Worm (Caenorhabditis elegans) whole organism, young adult: ENCODE results near the gene hphd-1.

ENCODE experiments used
- B0336.3 ChIP-seq: fragments of 200-800 bp; sonication (Bioruptor generic); IDR thresholded peaks from 2 replicates; pipeline ENCODE4 v1.3.6; 2022; ENCODE audit warnings: missing genetic modification characterization, missing compliant biosample characterization
- C06A6.2 ChIP-seq: fragments of 200-800 bp; sonication (Bioruptor generic); conservative IDR thresholded peaks from 2 replicates; pipeline ENCODE4 v1.3.6; 2022; ENCODE audit warnings: missing genetic modification characterization, missing compliant biosample characterization
- F37B4.10 ChIP-seq: fragments of 200-800 bp; sonication (Bioruptor generic); IDR thresholded peaks from 2 replicates; pipeline ENCODE4 v1.3.6; 2022; ENCODE audit warnings: missing genetic modification characterization, missing compliant biosample characterization
- F49E8.2 ChIP-seq: sonication (generic microtip); optimal IDR thresholded peaks from 3 replicates; lab custom pipeline; 2017; ENCODE audit warnings: missing genetic modification characterization, mild to moderate bottlenecking, missing compliant biosample characterization, antibody characterized with exemption, moderate library complexity; ENCODE audit not compliant: insufficient read depth
- F55B11.4 ChIP-seq: sonication (generic microtip); optimal IDR thresholded peaks from 2 replicates; lab custom pipeline; 2016; ENCODE audit warnings: missing compliant biosample characterization, missing genetic modification characterization, borderline replicate concordance; ENCODE audit not compliant: insufficient read depth
- Y53F4B.3 ChIP-seq: fragments of 200-800 bp; sonication (Bioruptor generic); IDR thresholded peaks from 2 replicates; pipeline ENCODE4 v1.3.6; 2022; ENCODE audit warnings: missing genetic modification reagents, missing genetic modification characterization, missing compliant biosample characterization
- Y53G8AR.9 ChIP-seq: fragments of 200-800 bp; sonication (Bioruptor generic); conservative IDR thresholded peaks from 2 replicates; pipeline ENCODE4 v1.3.6; 2022; ENCODE audit warnings: missing genetic modification reagents, missing genetic modification characterization, missing compliant biosample characterization
- Y79H2A.3 ChIP-seq: fragments of 200-800 bp; sonication (Bioruptor generic); conservative IDR thresholded peaks from 2 replicates; pipeline ENCODE4 v1.3.6; 2022; ENCODE audit warnings: missing genetic modification reagents, missing genetic modification characterization, missing compliant biosample characterization
- Y95B8A.8 ChIP-seq: fragments of 200-800 bp; sonication (Bioruptor generic); IDR thresholded peaks from 2 replicates; pipeline ENCODE4 v1.3.6; 2022; ENCODE audit warnings: missing genetic modification reagents, missing genetic modification characterization, missing compliant biosample characterization
- ZK185.1 ChIP-seq: sonication (generic microtip); optimal IDR thresholded peaks from 2 replicates; lab custom pipeline; 2016; ENCODE audit warnings: mild to moderate bottlenecking, missing genetic modification characterization, missing compliant biosample characterization; ENCODE audit not compliant: poor library complexity, severe bottlenecking
- ama-1 ChIP-seq, 3 experiments: fragments of 150-350 bp in 1 of 3; sonication (generic microtip) in 2 of 3; optimal IDR thresholded peaks; 2 replicates each; lab custom pipeline; 2014 to 2018; ENCODE audit warnings: missing biosample characterization in 2 of 3, missing genetic modification characterization in 2 of 3, missing genetic modification reagents in 2 of 3
- attf-5 ChIP-seq: fragments of 200-800 bp; sonication (Bioruptor generic); optimal IDR thresholded peaks from 2 replicates; lab custom pipeline; 2018; ENCODE audit warnings: mild to moderate bottlenecking, missing genetic modification characterization, missing compliant biosample characterization
- attf-6 ChIP-seq: fragments of 200-800 bp; sonication (Bioruptor generic); IDR thresholded peaks from 2 replicates; pipeline ENCODE4 v1.3.6; 2022; ENCODE audit warnings: missing genetic modification reagents, missing genetic modification characterization, missing compliant biosample characterization
- bed-1 ChIP-seq: fragments of 200-800 bp; sonication (Bioruptor generic); IDR thresholded peaks from 2 replicates; pipeline ENCODE4 v1.3.6; 2022; ENCODE audit warnings: missing genetic modification reagents, missing genetic modification characterization, missing compliant biosample characterization
- bed-2 ChIP-seq: fragments of 200-800 bp; sonication (Bioruptor generic); IDR thresholded peaks from 2 replicates; pipeline ENCODE4 v1.3.6; 2022; ENCODE audit warnings: missing genetic modification reagents, missing genetic modification characterization, missing compliant biosample characterization
- ceh-58 ChIP-seq: fragments of 200-800 bp; sonication (Bioruptor generic); IDR thresholded peaks from 2 replicates; pipeline ENCODE4 v1.3.6; 2022; ENCODE audit warnings: missing genetic modification characterization, missing compliant biosample characterization
- dox-1 ChIP-seq: fragments of 200-800 bp; sonication (Bioruptor generic); IDR thresholded peaks from 2 replicates; pipeline ENCODE4 v1.3.6; 2022; ENCODE audit warnings: missing genetic modification reagents, missing genetic modification characterization, missing compliant biosample characterization
- dpl-1 ChIP-seq: fragments of 150-350 bp; optimal IDR thresholded peaks from 2 replicates; lab custom pipeline; 2014; ENCODE audit warnings: missing biosample characterization, missing genetic modification reagents, missing genetic modification characterization
- fkh-3 ChIP-seq: sonication (generic microtip); optimal IDR thresholded peaks from 2 replicates; lab custom pipeline; 2016; ENCODE audit warnings: mild to moderate bottlenecking, missing genetic modification characterization, missing compliant biosample characterization
- gei-17 ChIP-seq: fragments of 200-800 bp; sonication (Bioruptor generic); optimal IDR thresholded peaks from 2 replicates; lab custom pipeline; 2018; ENCODE audit warnings: mild to moderate bottlenecking, missing genetic modification characterization, missing compliant biosample characterization
- hmg-20 ChIP-seq: fragments of 200-800 bp; sonication (Bioruptor generic); IDR thresholded peaks from 2 replicates; pipeline ENCODE4 v1.3.6; 2022; ENCODE audit warnings: missing genetic modification reagents, missing genetic modification characterization, missing compliant biosample characterization
- hrde-1 ChIP-seq: sonication (generic microtip); optimal IDR thresholded peaks from 2 replicates; lab custom pipeline; 2016; ENCODE audit warnings: missing genetic modification characterization, mild to moderate bottlenecking, missing compliant biosample characterization, moderate library complexity, missing genotype, missing genetic modification reagents, borderline replicate concordance
- let-607 ChIP-seq, 2 experiments: fragments of 200-800 bp in 1 of 2; sonication (Bioruptor generic) in 1 of 2; sonication (generic microtip) in 1 of 2; optimal IDR thresholded peaks; 2 replicates each; lab custom pipeline; 2016 to 2018; ENCODE audit warnings: mild to moderate bottlenecking in 2 of 2, missing compliant biosample characterization in 2 of 2, missing genetic modification characterization in 2 of 2, moderate library complexity in 2 of 2, missing genotype in 1 of 2
- lin-26 ChIP-seq: fragments of 200-800 bp; sonication (Bioruptor generic); IDR thresholded peaks from 2 replicates; pipeline ENCODE4 v1.3.6; 2022; ENCODE audit warnings: missing genetic modification reagents, missing genetic modification characterization, missing compliant biosample characterization
- lin-35 ChIP-seq, 3 experiments: fragments of 150-350 bp in 2 of 3; sonication (generic microtip) in 1 of 3; optimal IDR thresholded peaks; 2 replicates each; lab custom pipeline; 2014 to 2018; ENCODE audit warnings: missing biosample characterization in 3 of 3, missing genetic modification characterization in 3 of 3, missing genetic modification reagents in 3 of 3
- lir-1 ChIP-seq: fragments of 200-800 bp; sonication (Bioruptor generic); conservative IDR thresholded peaks from 2 replicates; pipeline ENCODE4 v1.3.6; 2022; ENCODE audit warnings: missing genetic modification reagents, missing genetic modification characterization, missing compliant biosample characterization
- madf-6 ChIP-seq: fragments of 200-800 bp; sonication (Bioruptor generic); IDR thresholded peaks from 2 replicates; pipeline ENCODE4 v1.3.6; 2022; ENCODE audit warnings: missing genetic modification reagents, missing genetic modification characterization, missing compliant biosample characterization
- mxl-1 ChIP-seq: sonication (generic microtip); optimal IDR thresholded peaks from 2 replicates; lab custom pipeline; 2016; ENCODE audit warnings: missing genetic modification characterization, missing compliant biosample characterization
- nfyb-1 ChIP-seq: fragments of 200-800 bp; sonication (Bioruptor generic); IDR thresholded peaks from 2 replicates; pipeline ENCODE4 v1.3.6; 2022; ENCODE audit warnings: missing genetic modification reagents, missing genetic modification characterization, missing compliant biosample characterization
- nhr-27 ChIP-seq: fragments of 200-800 bp; sonication (Bioruptor generic); optimal IDR thresholded peaks from 2 replicates; lab custom pipeline; 2018; ENCODE audit warnings: mild to moderate bottlenecking, missing genetic modification characterization, moderate library complexity, missing compliant biosample characterization
- nhr-80 ChIP-seq: sonication (generic microtip); optimal IDR thresholded peaks from 2 replicates; lab custom pipeline; 2016; ENCODE audit warnings: missing genetic modification characterization, missing compliant biosample characterization
- pbrm-1 ChIP-seq: fragments of 200-800 bp; sonication (Bioruptor generic); IDR thresholded peaks from 2 replicates; pipeline ENCODE4 v1.3.6; 2022; ENCODE audit warnings: missing genetic modification reagents, missing genetic modification characterization, missing compliant biosample characterization
- repo-1 ChIP-seq: sonication (generic microtip); optimal IDR thresholded peaks from 2 replicates; lab custom pipeline; 2017; ENCODE audit warnings: mild to moderate bottlenecking, missing genetic modification characterization, missing compliant biosample characterization
- rpc-1 ChIP-seq, 2 experiments: fragments of 150-350 bp in 1 of 2; sonication (generic microtip) in 1 of 2; optimal IDR thresholded peaks; 2 replicates each; lab custom pipeline; 2014 to 2018; ENCODE audit warnings: missing biosample characterization in 1 of 2, missing genetic modification characterization in 1 of 2, missing genetic modification reagents in 1 of 2, missing genotype in 1 of 2
- snpc-1.1 ChIP-seq: sonication (generic microtip); optimal IDR thresholded peaks from 2 replicates; lab custom pipeline; 2017; ENCODE audit warnings: missing genetic modification characterization, mild to moderate bottlenecking, missing compliant biosample characterization, antibody characterized with exemption, moderate library complexity, missing genotype, missing genetic modification reagents; ENCODE audit not compliant: insufficient read depth
- zfh-2 ChIP-seq: fragments of 200-800 bp; sonication (Bioruptor generic); conservative IDR thresholded peaks from 2 replicates; pipeline ENCODE4 v1.3.6; 2022; ENCODE audit warnings: missing genetic modification reagents, missing genetic modification characterization, missing compliant biosample characterization
- ztf-18 ChIP-seq: sonication (generic microtip); optimal IDR thresholded peaks from 2 replicates; lab custom pipeline; 2016; ENCODE audit warnings: missing genotype, mild to moderate bottlenecking, missing genetic modification characterization, missing compliant biosample characterization
- ztf-25 ChIP-seq: fragments of 200-800 bp; sonication (Bioruptor generic); IDR thresholded peaks from 2 replicates; pipeline ENCODE4 v1.3.6; 2022; ENCODE audit warnings: missing genetic modification reagents, missing genetic modification characterization, missing compliant biosample characterization

The hphd-1 gene

DNA sequence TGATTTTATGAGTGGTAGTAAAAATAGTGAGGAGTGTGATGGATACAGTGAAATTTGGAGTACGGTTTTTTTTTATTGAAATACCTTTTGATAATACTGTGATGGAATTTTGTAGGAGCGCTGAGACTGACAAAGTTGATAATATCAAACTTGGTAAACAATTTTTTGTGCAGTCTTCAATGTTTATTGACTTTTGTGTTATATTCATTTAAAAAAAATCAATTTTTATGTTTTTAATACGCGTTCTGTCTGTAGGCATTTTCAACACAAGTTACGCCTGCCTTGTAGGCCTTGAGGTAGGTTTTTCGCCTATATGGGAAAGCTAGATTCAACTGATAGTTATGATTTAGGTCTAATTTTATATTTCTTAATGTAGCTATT lies 8.5 kb upstream of the hphd-1 start:
- TF ChIP-seq lin-35 (GFP tag; optimal IDR thresholded peaks at IDR 0.05; lab: Kevin White, UChicago) (no peak), ceh-58 (no peak), snpc-1.1 (tag; lab: Kevin White, UChicago) (no peak), lir-1 (no peak), nhr-27 (tag; lab: Kevin White, UChicago) (no peak), bed-1 (GFP tag; lab: Robert Waterston, UW) (no peak), rpc-1 (optimal IDR thresholded peaks at IDR 0.05; lab: Kevin White, UChicago) (no peak), rpc-1 (tag; optimal IDR thresholded peaks at IDR 0.05; lab: Kevin White, UChicago) (no peak)

DNA sequence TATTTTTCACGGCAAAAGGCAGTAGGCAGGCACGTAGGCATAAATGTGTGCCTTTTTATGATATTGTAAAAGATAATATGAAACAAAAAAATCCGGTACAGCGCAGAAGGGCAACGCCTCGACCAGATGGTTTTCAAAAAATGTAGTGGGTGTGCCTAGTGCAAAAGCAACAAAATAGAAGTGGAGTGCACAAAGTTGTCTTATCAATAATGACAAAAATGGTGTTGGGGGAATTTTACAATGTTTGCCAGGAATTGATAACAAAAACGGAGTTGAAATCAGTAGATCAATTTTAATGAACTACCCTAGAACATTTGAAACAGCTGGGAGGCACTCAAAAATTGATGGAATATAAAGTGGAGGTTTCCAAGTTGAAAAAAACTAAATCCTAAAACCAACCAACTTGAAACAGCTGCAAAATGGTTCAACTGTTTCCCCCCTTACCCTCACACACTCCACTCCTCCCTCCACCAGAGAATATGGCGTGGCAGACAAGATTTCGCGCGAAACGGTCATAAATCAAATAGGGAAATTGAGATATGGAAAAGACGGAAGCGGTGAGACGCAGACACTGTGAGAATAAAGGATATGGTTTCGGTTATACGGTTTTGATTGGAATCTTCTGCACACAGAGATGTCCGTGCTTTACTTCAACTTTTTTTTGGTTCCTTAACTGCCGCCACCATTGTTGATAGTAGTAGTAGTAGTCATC lies 7.9 kb upstream of the hphd-1 start:
- TF ChIP-seq nhr-80 (peak; percentile 52), bed-2 (no peak), fkh-3 (tag; lab: Kevin White, UChicago) (no peak), bed-1 (GFP tag; lab: Robert Waterston, UW) (no peak)

DNA sequence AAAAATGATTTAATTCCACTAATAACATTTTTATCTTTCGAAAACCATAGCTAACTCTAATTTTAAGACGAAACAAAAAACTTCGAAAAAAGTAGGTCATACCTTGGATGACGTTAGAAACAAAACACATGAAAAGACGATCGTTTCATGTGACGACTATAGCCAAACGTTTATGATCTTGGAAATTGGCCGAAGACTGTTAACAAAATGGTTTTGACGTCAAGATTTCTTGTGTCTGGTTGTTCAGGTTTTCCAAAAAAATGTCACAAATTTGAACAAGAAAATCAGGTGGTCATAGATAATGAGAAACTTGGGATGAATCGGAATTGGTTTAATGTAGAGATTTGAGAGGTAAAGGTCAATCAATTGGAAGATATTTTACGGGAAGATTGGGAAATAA lies 6.9 kb upstream of the hphd-1 start:
- TF ChIP-seq ZK185.1 (tag; lab: Kevin White, UChicago) (no peak), dox-1 (GFP tag; lab: Robert Waterston, UW) (no peak), C06A6.2 (no peak), lin-26 (GFP tag; lab: Robert Waterston, UW) (no peak), ama-1 (optimal IDR thresholded peaks at IDR 0.05; lab: Kevin White, UChicago) (no peak), ama-1 (GFP tag; optimal IDR thresholded peaks at IDR 0.05; lab: Kevin White, UChicago) (no peak), attf-5 (GFP tag; lab: Kevin White, UChicago) (no peak), gei-17 (GFP tag; lab: Kevin White, UChicago) (no peak), hmg-20 (GFP tag; lab: Robert Waterston, UW) (no peak)
- TF ChIP-seq, all 124 proteins: peak for 0

DNA sequence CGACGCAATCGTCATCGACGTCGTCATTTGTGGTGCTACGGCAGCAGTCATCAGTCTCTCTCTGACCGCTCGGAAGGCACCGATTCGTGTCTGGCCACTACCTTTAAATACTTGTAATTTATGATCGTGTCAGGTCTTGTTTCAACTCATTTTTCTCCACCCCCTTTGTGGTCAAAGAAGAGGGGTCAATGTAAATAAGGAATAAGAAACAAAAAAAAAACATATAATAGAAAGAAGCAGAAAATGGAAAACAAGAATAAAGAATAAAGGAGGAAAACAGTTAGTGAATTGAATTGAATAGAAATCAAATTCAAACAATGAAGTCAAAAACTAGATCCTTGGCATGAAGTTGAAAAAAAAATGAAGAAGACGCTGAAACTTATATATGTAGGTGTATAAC lies 4.4 kb upstream of the hphd-1 start, which contains the start of gene Y38F1A.8:
Gene Y38F1A.8, minus strand, starts transcription at position 101 of the 400 bp plus-strand sequence.
- TF ChIP-seq ztf-25 (GFP tag; lab: Robert Waterston, UW) (0 out of 2 replicates have a peak, but pooled peaks have one; percentile 15), Y53F4B.3 (GFP tag; lab: Robert Waterston, UW) (no peak)
- TF ChIP-seq, all 124 proteins: peak for 1

DNA sequence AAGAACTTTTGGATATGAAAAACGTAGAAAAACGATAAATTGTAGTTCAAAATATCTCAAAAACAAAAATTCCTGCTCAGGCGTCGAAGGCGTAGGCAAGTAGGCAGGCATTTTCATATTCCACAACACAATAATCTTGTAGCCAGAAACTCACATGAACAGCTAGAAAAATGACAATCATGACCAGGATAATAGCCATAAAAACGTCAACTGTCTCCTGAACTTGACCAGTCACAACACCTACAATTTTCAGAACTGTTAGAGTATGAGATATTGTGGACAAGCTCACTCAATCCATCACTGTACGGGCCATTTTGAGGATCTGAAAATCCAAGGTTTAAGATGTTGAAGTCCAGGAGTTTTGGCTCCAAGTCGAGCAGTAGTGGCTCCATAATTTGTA lies 1.0 kb upstream of the hphd-1 start, which contains the start of gene Y38F1A.7:
Gene Y38F1A.7, minus strand, starts transcription at position 392 of the 400 bp plus-strand sequence.
- TF ChIP-seq F55B11.4 (tag; lab: Kevin White, UChicago) = no peak
- TF ChIP-seq hmg-20 (GFP tag; lab: Robert Waterston, UW) = no peak
- TF ChIP-seq dpl-1 = no peak
- no peak for TF ChIP-seq pbrm-1

DNA sequence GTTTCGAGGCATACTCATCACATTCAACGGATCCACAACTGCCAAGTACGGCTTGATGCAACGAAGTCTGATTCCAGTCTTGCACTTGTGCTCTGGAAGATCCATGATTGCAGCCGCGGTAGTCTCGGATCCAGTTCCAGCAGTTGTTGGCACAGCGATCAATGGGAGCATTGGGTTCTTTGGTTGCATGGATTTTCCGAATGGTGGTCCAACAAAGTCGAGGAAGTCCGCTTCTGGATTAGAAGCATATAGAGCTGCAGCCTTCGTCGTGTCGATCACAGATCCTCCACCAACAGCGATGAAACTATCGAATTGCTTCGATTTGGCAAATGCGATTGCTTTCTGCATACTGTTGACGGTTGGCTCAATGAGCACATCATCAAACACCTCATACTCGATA lies 1.0 kb downstream of the hphd-1 start:
- TF ChIP-seq let-607 (tag; optimal IDR thresholded peaks at IDR 0.05; lab: Kevin White, UChicago) = no peak
- no peak for TF ChIP-seq mxl-1
- TF ChIP-seq attf-6 (GFP tag; lab: Robert Waterston, UW) = no peak
- no peak for TF ChIP-seq madf-6 (GFP tag; lab: Robert Waterston, UW)
- TF ChIP-seq Y53G8AR.9 (GFP tag; lab: Robert Waterston, UW) = 0 out of 2 replicates have a peak, but pooled peaks have one; percentile 13
- TF ChIP-seq Y79H2A.3 (GFP tag; lab: Robert Waterston, UW) = no peak
- TF ChIP-seq Y95B8A.8 (GFP tag; lab: Robert Waterston, UW) = no peak
- peak; percentile 31 for TF ChIP-seq repo-1
- no peak for TF ChIP-seq ztf-18 (tag; lab: Kevin White, UChicago)
- TF ChIP-seq gei-17 (GFP tag; lab: Kevin White, UChicago) = no peak
- no peak for TF ChIP-seq B0336.3 (GFP tag; lab: Robert Waterston, UW)
- no peak for TF ChIP-seq F37B4.10 (GFP tag; lab: Robert Waterston, UW)
- peak; percentile 37; the same call in 1 of the 2 replicates for TF ChIP-seq nfyb-1 (GFP tag; lab: Robert Waterston, UW)
- no peak for TF ChIP-seq hrde-1 (tag; lab: Kevin White, UChicago)
- TF ChIP-seq F49E8.2 (tag; lab: Kevin White, UChicago) = no peak
- TF ChIP-seq zfh-2 (GFP tag; lab: Robert Waterston, UW) = 0 out of 2 replicates have a peak, but pooled peaks have one; percentile 8
